Fruit fly (Drosophila melanogaster): ENCODE data around the gene CG46448.

CG46448 gene

DNA sequence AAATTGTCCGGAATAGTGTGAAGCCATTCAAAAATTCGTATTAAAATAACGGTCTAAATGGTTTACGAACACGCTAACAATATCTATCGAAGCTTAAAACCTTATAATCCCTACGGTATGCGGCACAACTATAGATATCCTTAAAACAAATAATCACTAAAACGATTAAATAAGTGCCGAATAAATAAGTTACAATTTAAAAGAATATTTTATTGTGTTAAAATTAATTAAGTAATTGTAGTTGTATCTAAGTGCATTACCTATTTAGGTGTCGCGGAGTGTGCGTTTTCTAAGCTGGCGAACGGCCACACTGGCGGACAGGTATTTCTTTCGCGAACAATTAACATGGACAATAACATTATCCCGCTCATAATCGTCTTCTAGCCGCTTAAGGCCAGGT lies 10.7 kb upstream of the CG46448 start, which contains the start of gene Eogt (continued):
- peak; percentile 91 for TF ChIP-seq ssp (GFP tag; IDR thresholded peaks at IDR 0.05)
- TF ChIP-seq p53 (GFP tag; optimal IDR thresholded peaks at IDR 0.05): peak; percentile 23
- 0 out of 3 replicates have a peak, but pooled peaks have one; percentile 1 for TF ChIP-seq CG6791 (GFP tag; IDR thresholded peaks at IDR 0.05; ENCODE audit: partially characterized antibody)
- peak; percentile 94 for TF ChIP-seq CG5953 (GFP tag; IDR thresholded peaks at IDR 0.05)
- TF ChIP-seq tio (GFP tag; optimal IDR thresholded peaks at IDR 0.05): peak; percentile 88
- peak; percentile 85 for TF ChIP-seq sug (tag; optimal IDR thresholded peaks at IDR 0.05)
- TF ChIP-seq CG9797 (GFP tag; optimal IDR thresholded peaks at IDR 0.05): peak; percentile 75
- peak; percentile 71 for TF ChIP-seq scrt (GFP tag; optimal IDR thresholded peaks at IDR 0.05)
- TF ChIP-seq ewg (GFP tag; optimal IDR thresholded peaks at IDR 0.05): peak; percentile 84
- peak; percentile 92 for TF ChIP-seq CG2678 (tag; optimal IDR thresholded peaks at IDR 0.05)
- peak; percentile 94 for TF ChIP-seq Sox102F (GFP tag; optimal IDR thresholded peaks at IDR 0.05)
- TF ChIP-seq CG13287 (GFP tag; IDR thresholded peaks at IDR 0.05; ENCODE audit: partially characterized antibody): peak; percentile 52; the same call in 1 of the 2 replicates
- TF ChIP-seq row (GFP tag; IDR thresholded peaks at IDR 0.05): peak; percentile 99
- TF ChIP-seq CG14667 (GFP tag; IDR thresholded peaks at IDR 0.05): peak; percentile 95
- peak; percentile 92 for TF ChIP-seq Hsf (GFP tag; optimal IDR thresholded peaks at IDR 0.05)
- peak; percentile 93 for TF ChIP-seq CG13775 (GFP tag; optimal IDR thresholded peaks at IDR 0.05)
- peak; percentile 85 for TF ChIP-seq Fer2 (tag; optimal IDR thresholded peaks at IDR 0.05)
- peak; percentile 89 for TF ChIP-seq CG7556 (GFP tag; optimal IDR thresholded peaks at IDR 0.05)
- peak; percentile 94 for TF ChIP-seq CG30403 (GFP tag; optimal IDR thresholded peaks at IDR 0.05)
- TF ChIP-seq tup (GFP tag; optimal IDR thresholded peaks at IDR 0.05): peak; percentile 73
- TF ChIP-seq HmgZ (tag; optimal IDR thresholded peaks at IDR 0.05): peak; percentile 95
- TF ChIP-seq ttk (GFP tag; IDR thresholded peaks at IDR 0.05): peak; percentile 97
- peak; percentile 77 for TF ChIP-seq CG15514 (GFP tag; optimal IDR thresholded peaks at IDR 0.05)
- TF ChIP-seq eve (GFP tag; optimal IDR thresholded peaks at IDR 0.05): no peak
- TF ChIP-seq lilli (GFP tag; optimal IDR thresholded peaks at IDR 0.05): peak; percentile 92
- TF ChIP-seq sd (tag; optimal IDR thresholded peaks at IDR 0.05): peak; percentile 95
- peak; percentile 97 for TF ChIP-seq CG10959 (GFP tag; IDR thresholded peaks at IDR 0.05)
- peak; percentile 34; the same call in 1 of the 2 replicates for TF ChIP-seq Scr (GFP tag; IDR thresholded peaks at IDR 0.05; ENCODE audit: partially characterized antibody)
- peak; percentile 95 for TF ChIP-seq CG9932 (GFP tag; IDR thresholded peaks at IDR 0.05)
- peak; percentile 50 for TF ChIP-seq CG7987 (GFP tag; optimal IDR thresholded peaks at IDR 0.05)
- TF ChIP-seq PHDP (tag; optimal IDR thresholded peaks at IDR 0.05): peak; percentile 95
- peak; percentile 95 for TF ChIP-seq CG13424 (tag; optimal IDR thresholded peaks at IDR 0.05)
- TF ChIP-seq CG10321 (GFP tag; IDR thresholded peaks at IDR 0.05): peak; percentile 80
- peak; percentile 95 for TF ChIP-seq sens-2 (GFP tag; IDR thresholded peaks at IDR 0.05)
- peak; percentile 84 for TF ChIP-seq tap (tag; optimal IDR thresholded peaks at IDR 0.05)
- TF ChIP-seq CHES-1-like (GFP tag; optimal IDR thresholded peaks at IDR 0.05): peak; percentile 37
- TF ChIP-seq CG6683 (GFP tag; optimal IDR thresholded peaks at IDR 0.05): peak; percentile 68
- peak; percentile 98 for TF ChIP-seq dysf (GFP tag; IDR thresholded peaks at IDR 0.05)
- peak; percentile 84 for TF ChIP-seq CG9437 (GFP tag; optimal IDR thresholded peaks at IDR 0.05)
- peak; percentile 47 for TF ChIP-seq pzg (GFP tag; optimal IDR thresholded peaks at IDR 0.05)
- peak; percentile 79 for TF ChIP-seq Sox100B (GFP tag; optimal IDR thresholded peaks at IDR 0.05)
- peak; percentile 83 for TF ChIP-seq org-1 (GFP tag; optimal IDR thresholded peaks at IDR 0.05)
- peak; percentile 92 for TF ChIP-seq CG33557 (GFP tag; optimal IDR thresholded peaks at IDR 0.05)
- TF ChIP-seq CG12769 (tag; optimal IDR thresholded peaks at IDR 0.05): peak; percentile 97
- peak; percentile 94 for TF ChIP-seq Nf-YA (GFP tag; IDR thresholded peaks at IDR 0.05)
- peak; percentile 45 for TF ChIP-seq exex (tag; optimal IDR thresholded peaks at IDR 0.05)
- TF ChIP-seq Awh (GFP tag; IDR thresholded peaks at IDR 0.05): peak; percentile 96
- peak; percentile 89 for TF ChIP-seq CG43689 (GFP tag; IDR thresholded peaks at IDR 0.05)
- peak; percentile 93 for TF ChIP-seq Chrac-16 (GFP tag; optimal IDR thresholded peaks at IDR 0.05)
- peak; percentile 96 for TF ChIP-seq CG11456 (GFP tag; IDR thresholded peaks at IDR 0.05)

All from whole organism, embryonic.